Worm (Caenorhabditis elegans) whole organism, early embryonic: ENCODE data around the gene ehbp-1.

ENCODE experiments used
- F13C5.2 ChIP-seq: sonication (generic microtip); optimal IDR thresholded peaks from 2 replicates; lab custom pipeline; 2017; ENCODE audit warnings: mild to moderate bottlenecking, missing genetic modification characterization, inconsistent platforms, missing compliant biosample characterization
- tra-4 ChIP-seq: sonication (generic microtip); optimal IDR thresholded peaks from 2 replicates; lab custom pipeline; 2017; ENCODE audit warnings: missing genetic modification characterization, missing compliant biosample characterization

DNA sequence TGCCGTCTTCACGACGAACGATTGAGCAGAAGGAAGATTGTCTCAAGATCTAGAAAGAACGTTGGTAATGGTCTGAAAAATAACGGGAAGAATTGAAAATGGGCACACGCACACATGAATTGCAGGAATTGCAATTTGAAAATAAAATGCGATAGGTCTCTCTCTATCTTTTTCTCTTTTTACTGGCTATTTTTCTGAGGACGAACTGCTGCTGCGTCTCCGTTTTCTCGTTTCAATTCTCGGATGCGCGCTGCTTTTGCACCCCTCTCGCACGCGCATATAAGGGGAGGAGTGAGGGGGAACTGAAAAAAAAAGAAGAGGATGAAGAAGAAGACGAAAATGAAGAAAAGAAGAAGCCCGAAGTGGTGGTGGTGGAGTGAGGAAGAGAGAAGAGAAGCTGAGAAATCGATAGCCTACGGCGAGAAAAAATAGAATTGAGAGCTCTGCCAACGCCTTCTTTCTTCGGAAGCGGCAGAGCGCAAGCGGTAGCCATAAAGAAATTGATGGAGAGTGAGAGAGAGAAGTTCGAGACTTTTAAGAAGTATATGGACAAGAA is 11.3 kb downstream of the ehbp-1 start, which contains the start of gene rgef-1:
- TF ChIP-seq F13C5.2 (no peak), tra-4 (tag; lab: Kevin White, UChicago) (no peak)
